Worm (Caenorhabditis elegans): Measurements from ENCODE around the gene str-97.

The str-97 gene

ce11 chrV:16132215-16132614 is 22.8 kb downstream of the str-97 start:
- TF ChIP-seq elt-1 (tag; optimal IDR thresholded peaks at IDR 0.05) = no peak
- TF ChIP-seq hmg-11 (tag; optimal IDR thresholded peaks at IDR 0.05) = no peak
- TF ChIP-seq jun-1 (tag; optimal IDR thresholded peaks at IDR 0.05) = no peak
- no peak for TF ChIP-seq fkh-10 (GFP tag; optimal IDR thresholded peaks at IDR 0.05)
- TF ChIP-seq nhr-11 (tag; optimal IDR thresholded peaks at IDR 0.05) = no peak
- no peak for TF ChIP-seq ztf-4 (tag; optimal IDR thresholded peaks at IDR 0.05)
- no peak for TF ChIP-seq nhr-76 (tag; optimal IDR thresholded peaks at IDR 0.05)
- TF ChIP-seq elt-2 (tag; optimal IDR thresholded peaks at IDR 0.05) = no peak
- TF ChIP-seq ceh-28 (tag; optimal IDR thresholded peaks at IDR 0.05) = no peak
- TF ChIP-seq skn-1 (tag; optimal IDR thresholded peaks at IDR 0.05) = no peak
- TF ChIP-seq lsy-12 (tag; optimal IDR thresholded peaks at IDR 0.05) = no peak
- TF ChIP-seq unc-62 (GFP tag; optimal IDR thresholded peaks at IDR 0.05) = no peak
- no peak for TF ChIP-seq pqm-1 (tag; optimal IDR thresholded peaks at IDR 0.05)
- no peak for TF ChIP-seq ceh-16 (tag; optimal IDR thresholded peaks at IDR 0.05)
- TF ChIP-seq nhr-43 (tag; optimal IDR thresholded peaks at IDR 0.05; ENCODE audit: poor library complexity, severe bottlenecking) = no peak
- no peak for TF ChIP-seq ztf-11 (tag; optimal IDR thresholded peaks at IDR 0.05)
- no peak for TF ChIP-seq unc-39 (tag; optimal IDR thresholded peaks at IDR 0.05)
- no peak for TF ChIP-seq fos-1 (tag; optimal IDR thresholded peaks at IDR 0.05)

ce11 chrV:16131249-16131648 is 23.8 kb downstream of the str-97 start, which contains the start of gene fbxa-142:
Gene fbxa-142 (minus strand): TSS chrV:16131349.
- TF ChIP-seq unc-39 (tag; optimal IDR thresholded peaks at IDR 0.05) = no peak
- TF ChIP-seq pha-4 (tag; optimal IDR thresholded peaks at IDR 0.05) = no peak
- TF ChIP-seq lsy-12 (tag; optimal IDR thresholded peaks at IDR 0.05) = no peak
- no peak for TF ChIP-seq ceh-82 (tag; optimal IDR thresholded peaks at IDR 0.05)
- TF ChIP-seq egl-27 (tag; optimal IDR thresholded peaks at IDR 0.05) = no peak
- TF ChIP-seq ztf-11 (tag; optimal IDR thresholded peaks at IDR 0.05) = no peak
- TF ChIP-seq skn-1 (tag; optimal IDR thresholded peaks at IDR 0.05) = no peak
- TF ChIP-seq mml-1 (tag; optimal IDR thresholded peaks at IDR 0.05) = no peak
- TF ChIP-seq pqm-1 (tag; optimal IDR thresholded peaks at IDR 0.05) = no peak
- TF ChIP-seq zag-1 (tag; optimal IDR thresholded peaks at IDR 0.05) = no peak
- no peak for TF ChIP-seq hmg-11 (tag; optimal IDR thresholded peaks at IDR 0.05)
- no peak for TF ChIP-seq daf-12 (tag; optimal IDR thresholded peaks at IDR 0.05)
- TF ChIP-seq ceh-16 (tag; optimal IDR thresholded peaks at IDR 0.05) = no peak
- no peak for TF ChIP-seq nhr-28 (tag; optimal IDR thresholded peaks at IDR 0.05)
- no peak for TF ChIP-seq nhr-67 (tag; optimal IDR thresholded peaks at IDR 0.05)

ce11 chrV:16129116-16129515 is 25.9 kb downstream of the str-97 start:
- no peak for TF ChIP-seq nhr-77 (tag; optimal IDR thresholded peaks at IDR 0.05)
- TF ChIP-seq nhr-25 (tag; optimal IDR thresholded peaks at IDR 0.05) = no peak
- peak; percentile 63 for TF ChIP-seq elt-2 (tag; optimal IDR thresholded peaks at IDR 0.05)
- TF ChIP-seq pqm-1 (tag; optimal IDR thresholded peaks at IDR 0.05) = peak; percentile 74
- no peak for TF ChIP-seq nhr-23 (tag; optimal IDR thresholded peaks at IDR 0.05)
- TF ChIP-seq nhr-11 (tag; optimal IDR thresholded peaks at IDR 0.05) = no peak
- peak; percentile 49 for TF ChIP-seq pha-4 (tag; optimal IDR thresholded peaks at IDR 0.05)

DNA sequence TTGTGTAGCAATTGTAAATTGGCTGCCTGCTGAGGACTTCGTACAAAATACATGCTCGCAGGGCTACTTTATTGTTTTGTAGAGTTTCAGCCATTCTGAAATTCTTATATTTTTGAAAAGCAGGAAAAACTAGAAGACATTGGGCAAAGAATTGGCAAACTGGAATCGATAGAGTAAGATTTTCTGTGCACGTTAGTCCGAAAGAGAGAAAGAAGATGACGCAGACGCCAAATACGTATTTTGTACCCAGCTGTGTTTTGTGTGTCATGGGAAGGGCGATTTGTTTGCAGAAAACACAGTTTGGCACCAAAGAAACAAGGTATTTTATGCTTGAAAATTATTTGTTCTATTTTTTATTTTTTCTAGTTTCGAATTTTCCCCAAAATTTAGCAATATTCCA is 27.6 kb downstream of the str-97 start, which contains the start of gene fbxa-143:
Gene fbxa-143 (minus strand): TSS at position 101 of the 400 bp plus-strand sequence.
- TF ChIP-seq lsy-12 (tag; optimal IDR thresholded peaks at IDR 0.05) = no peak
- TF ChIP-seq elt-1 (tag; optimal IDR thresholded peaks at IDR 0.05) = no peak
- no peak for TF ChIP-seq ztf-11 (tag; optimal IDR thresholded peaks at IDR 0.05)

DNA sequence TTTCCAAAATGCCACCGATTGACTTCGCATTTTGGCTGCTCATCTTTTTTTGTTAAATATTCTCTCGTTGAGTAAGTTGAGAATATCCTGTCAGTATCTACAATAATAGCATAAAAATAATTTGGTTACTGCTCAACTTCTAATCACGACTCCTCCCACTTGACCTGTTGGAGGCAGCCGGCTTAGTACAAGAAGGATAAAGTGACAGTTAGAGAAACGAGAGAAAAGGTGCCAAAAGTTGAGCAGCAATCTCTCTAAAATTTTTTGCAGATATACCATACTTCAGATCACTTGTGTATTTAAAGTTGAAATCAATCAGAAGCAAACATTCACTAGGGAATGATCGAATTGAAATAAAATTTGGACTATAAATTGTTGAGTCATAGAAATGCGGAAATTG is 30.3 kb downstream of the str-97 start, which contains the start of gene nhr-111:
Gene nhr-111 (minus strand): TSS at position 101 of the 400 bp plus-strand sequence.
- no peak for TF ChIP-seq egl-27 (tag; optimal IDR thresholded peaks at IDR 0.05)
- no peak for TF ChIP-seq nhr-67 (tag; optimal IDR thresholded peaks at IDR 0.05)
- TF ChIP-seq mdl-1 (tag; optimal IDR thresholded peaks at IDR 0.05) = no peak

DNA sequence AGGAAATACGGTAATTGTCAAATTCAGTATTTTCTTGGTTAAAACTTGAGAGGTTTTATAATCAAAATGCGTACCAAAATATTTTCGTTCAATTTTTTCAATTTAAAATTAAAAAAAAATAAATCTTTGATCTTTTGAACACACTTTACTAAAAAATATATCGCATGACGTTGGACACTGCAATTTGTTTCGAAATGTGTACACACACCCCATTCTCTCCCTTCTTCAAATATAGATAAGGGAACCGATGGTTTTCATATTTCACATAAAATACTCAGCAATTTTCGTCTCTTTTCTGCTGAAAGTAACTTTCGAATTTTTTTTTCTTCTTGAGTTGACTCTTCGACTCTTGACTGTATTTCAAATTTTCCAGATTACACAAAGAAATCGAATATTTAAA is 33.6 kb downstream of the str-97 start:
- TF ChIP-seq fkh-2 (tag; optimal IDR thresholded peaks at IDR 0.05) = no peak
- peak; percentile 56 for TF ChIP-seq pha-4 (tag; optimal IDR thresholded peaks at IDR 0.05)
- TF ChIP-seq fkh-10 (GFP tag; optimal IDR thresholded peaks at IDR 0.05) = no peak
- peak; percentile 1 for TF ChIP-seq pqm-1 (tag; optimal IDR thresholded peaks at IDR 0.05)

Measured in whole organism, L3 larva.